Worm (Caenorhabditis elegans) whole organism, mixed stage, embryonic: ENCODE results near the gene Y65A5A.1.
"Not testable (repeated sequence)": the region's sequence is repeated elsewhere in the genome, so short reads cannot be mapped to it uniquely, and the experiment has no call there.

Experiments
- drap-1 ChIP-seq: fragments of 200-800 bp; sonication (Bioruptor generic); optimal IDR thresholded peaks from 3 replicates; lab custom pipeline; 2018; ENCODE audit warnings: mild to moderate bottlenecking, missing genetic modification characterization, missing compliant biosample characterization
- elt-3 ChIP-seq: fragments of 150-350 bp; optimal IDR thresholded peaks from 2 replicates; lab custom pipeline; 2014; ENCODE audit warnings: missing biosample characterization, missing genetic modification characterization
- mab-5 ChIP-seq: fragments of 150-350 bp; optimal IDR thresholded peaks from 2 replicates; lab custom pipeline; 2014; ENCODE audit warnings: missing biosample characterization, missing genetic modification characterization
- snpc-4 ChIP-seq: fragments of 150-350 bp; optimal IDR thresholded peaks from 2 replicates; lab custom pipeline; 2014; ENCODE audit warnings: missing biosample characterization, missing genetic modification characterization
- tbx-8 ChIP-seq: fragments of 200-800 bp; sonication (Bioruptor generic); optimal IDR thresholded peaks from 2 replicates; lab custom pipeline; 2018; ENCODE audit warnings: mild to moderate bottlenecking, missing genetic modification characterization, moderate library complexity, missing compliant biosample characterization
- ztf-11 ChIP-seq: fragments of 150-350 bp; optimal IDR thresholded peaks from 2 replicates; lab custom pipeline; 2014; ENCODE audit warnings: missing biosample characterization, missing genetic modification characterization

DNA sequence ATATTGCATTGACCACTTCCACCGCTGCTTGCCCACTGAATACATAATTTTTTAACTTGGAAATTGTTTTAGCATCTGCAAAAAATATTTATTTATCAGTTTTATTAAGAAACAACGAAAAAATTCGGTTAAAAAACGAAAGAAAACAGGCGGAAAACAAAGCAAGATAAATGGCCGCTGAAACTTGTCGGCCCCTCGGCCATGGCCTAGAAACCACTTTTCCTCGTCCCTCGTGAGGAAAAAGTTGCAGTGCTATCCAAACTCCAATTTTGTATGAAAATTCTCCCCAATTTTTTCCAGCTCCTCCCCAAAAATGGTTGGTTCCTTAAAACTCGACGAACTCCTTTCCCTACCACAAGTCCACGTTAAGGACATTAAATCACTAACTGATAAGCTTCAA is 24.7 kb upstream of the Y65A5A.1 start, which contains the start of gene Y10G11A.1:
- TF ChIP-seq drap-1 (GFP tag; lab: Kevin White, UChicago); mab-5; tbx-8 (GFP tag; lab: Kevin White, UChicago); snpc-4 (tag; lab: Kevin White, UChicago); elt-3 (tag; lab: Kevin White, UChicago); ztf-11: not testable (repeated sequence)
